Worm (Caenorhabditis elegans): Measurements from ENCODE around the gene W07A12.8.

The W07A12.8 gene

ce11 chrII:9113759-9114158 lies 51.9 kb downstream of the W07A12.8 start (continued):
- no peak for TF ChIP-seq ceh-91 (GFP tag; IDR thresholded peaks at IDR 0.05)
- peak; percentile 85 for TF ChIP-seq nhr-80 (tag; optimal IDR thresholded peaks at IDR 0.05)
- TF ChIP-seq F37B4.10 (GFP tag; IDR thresholded peaks at IDR 0.05) = no peak
- no peak for TF ChIP-seq sptf-2 (GFP tag; optimal IDR thresholded peaks at IDR 0.05)
- TF ChIP-seq aptf-3 (GFP tag; IDR thresholded peaks at IDR 0.05) = no peak
- TF ChIP-seq ztf-18 (tag; optimal IDR thresholded peaks at IDR 0.05) = peak; percentile 43
- no peak for TF ChIP-seq aptf-2 (GFP tag; conservative IDR thresholded peaks at IDR 0.05)
- no peak for TF ChIP-seq nhr-179 (tag; optimal IDR thresholded peaks at IDR 0.05)
- no peak for TF ChIP-seq T07F8.4 (tag; optimal IDR thresholded peaks at IDR 0.05)
- TF ChIP-seq akir-1 (GFP tag; optimal IDR thresholded peaks at IDR 0.05) = no peak
- TF ChIP-seq lir-1 (GFP tag; conservative IDR thresholded peaks at IDR 0.05) = no peak
- TF ChIP-seq ceh-58 (GFP tag; IDR thresholded peaks at IDR 0.05) = no peak
- TF ChIP-seq athp-1 (tag; optimal IDR thresholded peaks at IDR 0.05) = no peak
- TF ChIP-seq nfya-2 (GFP tag; IDR thresholded peaks at IDR 0.05) = no peak
- TF ChIP-seq F49E8.2 (tag; optimal IDR thresholded peaks at IDR 0.05; ENCODE audit: insufficient read depth) = no peak
- TF ChIP-seq ceh-100 (GFP tag; IDR thresholded peaks at IDR 0.05) = no peak
- no peak for TF ChIP-seq snpc-4 (GFP tag; optimal IDR thresholded peaks at IDR 0.05)
- TF ChIP-seq snpc-4 (tag; optimal IDR thresholded peaks at IDR 0.05) = no peak
- TF ChIP-seq B0019.2 (GFP tag; conservative IDR thresholded peaks at IDR 0.05) = no peak
- TF ChIP-seq mel-28 (tag; optimal IDR thresholded peaks at IDR 0.05; ENCODE audit: borderline replicate concordance) = no peak
- TF ChIP-seq attf-3 (GFP tag; conservative IDR thresholded peaks at IDR 0.05) = no peak
- no peak for TF ChIP-seq lsl-1 (GFP tag; optimal IDR thresholded peaks at IDR 0.05)
- peak; percentile 38 to 76 for TF ChIP-seq let-607 (tag; optimal IDR thresholded peaks at IDR 0.05)
- TF ChIP-seq nhr-120 (GFP tag; IDR thresholded peaks at IDR 0.05) = no peak
- no peak for TF ChIP-seq hmg-20 (GFP tag; IDR thresholded peaks at IDR 0.05)
- TF ChIP-seq mxl-1 (tag; optimal IDR thresholded peaks at IDR 0.05) = no peak
- TF ChIP-seq dox-1 (GFP tag; IDR thresholded peaks at IDR 0.05) = peak; percentile 81
- no peak for TF ChIP-seq dpl-1 (GFP tag; optimal IDR thresholded peaks at IDR 0.05)
- no peak for TF ChIP-seq cebp-1 (GFP tag; IDR thresholded peaks at IDR 0.05)
- TF ChIP-seq cebp-1 (tag; optimal IDR thresholded peaks at IDR 0.05) = peak; percentile 71
- TF ChIP-seq lin-35 (GFP tag; optimal IDR thresholded peaks at IDR 0.05) = no peak
- no peak for TF ChIP-seq C06A6.2 (GFP tag; conservative IDR thresholded peaks at IDR 0.05)
- TF ChIP-seq egl-18 (GFP tag; IDR thresholded peaks at IDR 0.05) = no peak
- TF ChIP-seq madf-6 (GFP tag; IDR thresholded peaks at IDR 0.05) = no peak
- no peak for TF ChIP-seq F57A8.1 (GFP tag; optimal IDR thresholded peaks at IDR 0.05)
- no peak for TF ChIP-seq lsy-27 (tag; optimal IDR thresholded peaks at IDR 0.05; ENCODE audit: borderline replicate concordance, insufficient read depth)
- TF ChIP-seq xnd-1 (tag; optimal IDR thresholded peaks at IDR 0.05) = no peak
- TF ChIP-seq nhr-90 (tag; optimal IDR thresholded peaks at IDR 0.05) = no peak
- no peak for TF ChIP-seq nhr-27 (tag; optimal IDR thresholded peaks at IDR 0.05)
- TF ChIP-seq F39B2.1 (GFP tag; IDR thresholded peaks at IDR 0.05) = no peak
- no peak for TF ChIP-seq hsf-1 (GFP tag; IDR thresholded peaks at IDR 0.05)
- TF ChIP-seq D2030.7 (GFP tag; IDR thresholded peaks at IDR 0.05) = no peak
- no peak for TF ChIP-seq hlh-26 (GFP tag; conservative IDR thresholded peaks at IDR 0.05)
- no peak for TF ChIP-seq ztf-25 (GFP tag; IDR thresholded peaks at IDR 0.05)
- TF ChIP-seq atf-7 (tag; optimal IDR thresholded peaks at IDR 0.05) = peak; percentile 42
- TF ChIP-seq madf-10 (tag; optimal IDR thresholded peaks at IDR 0.05) = peak; percentile 13
- TF ChIP-seq rpc-1 (optimal IDR thresholded peaks at IDR 0.05) = no peak
- TF ChIP-seq rpc-1 (tag; optimal IDR thresholded peaks at IDR 0.05) = no peak
- TF ChIP-seq F55B11.4 (tag; optimal IDR thresholded peaks at IDR 0.05; ENCODE audit: borderline replicate concordance, insufficient read depth) = no peak
- peak; percentile 31 for TF ChIP-seq lin-40 (tag; optimal IDR thresholded peaks at IDR 0.05)
